Fruit fly (Drosophila melanogaster) whole organism, embryonic: ENCODE results near the gene CG6700.

Source experiments
- Adf1 ChIP-seq: fragments of 200-800 bp; sonication (Bioruptor generic); IDR thresholded peaks from 2 replicates; pipeline ENCODE4 v1.3.6; 2022; ENCODE audit warnings: missing biosample characterization, missing genetic modification characterization
- BtbVII ChIP-seq: fragments of 200-800 bp; sonication (Bioruptor generic); optimal IDR thresholded peaks from 3 replicates; lab custom pipeline; 2017; ENCODE audit warnings: missing biosample characterization, mild to moderate bottlenecking, missing genetic modification characterization
- CG10543 ChIP-seq: fragments of 200-800 bp; sonication (Bioruptor generic); optimal IDR thresholded peaks from 3 replicates; lab custom pipeline; 2017; ENCODE audit warnings: missing biosample characterization, mild to moderate bottlenecking, missing genetic modification characterization, moderate library complexity
- CG11456 ChIP-seq: fragments of 200-800 bp; sonication (Bioruptor generic); IDR thresholded peaks from 3 replicates; pipeline ENCODE4 v1.3.6; 2022; ENCODE audit warnings: missing biosample characterization, missing genetic modification characterization
- CG11695 ChIP-seq: fragments of 200-800 bp; sonication (Bioruptor generic); IDR thresholded peaks from 3 replicates; pipeline ENCODE4 v1.3.6; 2022; ENCODE audit warnings: missing biosample characterization, missing genetic modification characterization
- CG11696 ChIP-seq: fragments of 200-800 bp; sonication (Bioruptor generic); IDR thresholded peaks from 2 replicates; pipeline ENCODE4 v1.3.6; 2022; ENCODE audit warnings: missing biosample characterization, missing genetic modification characterization
- CG12155 ChIP-seq: fragments of 200-800 bp; sonication (Bioruptor generic); optimal IDR thresholded peaks from 3 replicates; lab custom pipeline; 2016; ENCODE audit warnings: missing biosample characterization, missing genetic modification characterization
- CG13775 ChIP-seq: fragments of 200-800 bp; sonication (Bioruptor generic); optimal IDR thresholded peaks from 3 replicates; lab custom pipeline; 2017; ENCODE audit warnings: missing biosample characterization, mild to moderate bottlenecking, missing genetic modification characterization
- CG13894 ChIP-seq: fragments of 200-800 bp; sonication (Bioruptor generic); optimal IDR thresholded peaks from 3 replicates; lab custom pipeline; 2018; ENCODE audit warnings: missing biosample characterization, mild to moderate bottlenecking, missing genetic modification characterization, moderate library complexity
- CG14050 ChIP-seq: fragments of 200-800 bp; sonication (Bioruptor generic); IDR thresholded peaks from 3 replicates; pipeline ENCODE4 v1.3.6; 2022; ENCODE audit warnings: missing biosample characterization, missing genetic modification characterization
- CG1602 ChIP-seq: fragments of 200-800 bp; sonication (Bioruptor generic); optimal IDR thresholded peaks from 3 replicates; lab custom pipeline; 2016; ENCODE audit warnings: missing biosample characterization, missing genetic modification characterization
- CG16863 ChIP-seq: fragments of 200-800 bp; sonication (Bioruptor generic); optimal IDR thresholded peaks from 3 replicates; lab custom pipeline; 2016; ENCODE audit warnings: missing biosample characterization, missing genetic modification characterization
- CG17361 ChIP-seq: fragments of 200-800 bp; sonication (Bioruptor generic); IDR thresholded peaks from 3 replicates; pipeline ENCODE4 v1.3.6; 2022; ENCODE audit warnings: missing biosample characterization, missing genetic modification characterization
- CG2678 ChIP-seq: fragments of 200-800 bp; sonication (Bioruptor generic); optimal IDR thresholded peaks from 3 replicates; lab custom pipeline; 2019; ENCODE audit warnings: missing biosample characterization, mild to moderate bottlenecking, missing genetic modification characterization, moderate library complexity
- CG3281 ChIP-seq: fragments of 200-800 bp; sonication (Bioruptor generic); optimal IDR thresholded peaks from 3 replicates; lab custom pipeline; 2017; ENCODE audit warnings: missing biosample characterization, mild to moderate bottlenecking, missing genetic modification characterization
- CG4328 ChIP-seq: fragments of 200-800 bp; sonication (Bioruptor generic); optimal IDR thresholded peaks from 3 replicates; lab custom pipeline; 2017; ENCODE audit warnings: missing biosample characterization, missing genetic modification reagents, missing genetic modification characterization
- CG5180 ChIP-seq: fragments of 200-800 bp; sonication (Bioruptor generic); optimal IDR thresholded peaks from 3 replicates; lab custom pipeline; 2017; ENCODE audit warnings: missing biosample characterization, missing genetic modification characterization, mild to moderate bottlenecking, moderate library complexity, missing genetic modification reagents
- CG9727 ChIP-seq: fragments of 200-800 bp; sonication (Bioruptor generic); optimal IDR thresholded peaks from 3 replicates; lab custom pipeline; 2017; ENCODE audit warnings: missing biosample characterization, mild to moderate bottlenecking, missing genetic modification characterization
- ERR ChIP-seq: fragments of 200-800 bp; sonication (Bioruptor generic); optimal IDR thresholded peaks from 2 replicates; lab custom pipeline; 2016; ENCODE audit warnings: missing biosample characterization, missing genetic modification characterization
- Gug ChIP-seq: fragments of 200-800 bp; sonication (Bioruptor generic); IDR thresholded peaks from 4 replicates; pipeline ENCODE4 v1.3.6; 2022; ENCODE audit warnings: missing biosample characterization, missing genetic modification characterization
- H2.0 ChIP-seq: fragments of 200-800 bp; sonication (Bioruptor generic); IDR thresholded peaks from 2 replicates; pipeline ENCODE4 v1.3.6; 2022; ENCODE audit warnings: missing biosample characterization, missing genetic modification characterization
- HLH3B ChIP-seq: fragments of 200-800 bp; sonication (Bioruptor generic); IDR thresholded peaks from 2 replicates; pipeline ENCODE4 v1.3.6; 2022; ENCODE audit warnings: missing biosample characterization, missing genetic modification characterization
- MESR4 ChIP-seq: fragments of 200-800 bp; sonication (Bioruptor generic); optimal IDR thresholded peaks from 2 replicates; lab custom pipeline; 2018; ENCODE audit warnings: missing biosample characterization, mild to moderate bottlenecking, missing genetic modification characterization, moderate library complexity
- Med ChIP-seq: fragments of 200-800 bp; sonication (Bioruptor generic); peaks from one replicate; lab custom pipeline; 2016; ENCODE audit warnings: missing biosample characterization, missing genetic modification characterization, mild to moderate bottlenecking, inconsistent platforms, moderate library complexity
- NFAT ChIP-seq: fragments of 200-800 bp; sonication (Bioruptor generic); IDR thresholded peaks from 2 replicates; pipeline ENCODE4 v1.3.6; 2022; ENCODE audit warnings: missing biosample characterization, missing genetic modification characterization
- Nf-YC ChIP-seq: fragments of 200-800 bp; optimal IDR thresholded peaks from 3 replicates; lab custom pipeline; 2019; ENCODE audit warnings: missing biosample characterization, mild to moderate bottlenecking, missing genetic modification characterization, moderate library complexity
- PHDP ChIP-seq: fragments of 200-800 bp; sonication (Bioruptor generic); optimal IDR thresholded peaks from 3 replicates; lab custom pipeline; 2018; ENCODE audit warnings: missing biosample characterization, mild to moderate bottlenecking, missing genetic modification characterization, moderate library complexity
- Rx ChIP-seq: fragments of 200-800 bp; sonication (Bioruptor generic); IDR thresholded peaks from 2 replicates; pipeline ENCODE4 v1.3.6; 2022; ENCODE audit warnings: missing biosample characterization, missing genetic modification characterization
- Six4 ChIP-seq: fragments of 200-800 bp; sonication (Bioruptor generic); optimal IDR thresholded peaks from 2 replicates; lab custom pipeline; 2016; ENCODE audit warnings: missing biosample characterization, missing genetic modification characterization
- Spps ChIP-seq: fragments of 200-800 bp; sonication (Bioruptor generic); optimal IDR thresholded peaks from 2 replicates; lab custom pipeline; 2018; ENCODE audit warnings: missing biosample characterization, mild to moderate bottlenecking, missing genetic modification characterization
- Tbp ChIP-seq: fragments of >200 bp; optimal IDR thresholded peaks from 2 replicates; lab custom pipeline; 2018; ENCODE audit warnings: missing biosample characterization, missing genetic modification characterization
- az2 ChIP-seq: fragments of 200-800 bp; sonication (Bioruptor generic); optimal IDR thresholded peaks from 3 replicates; lab custom pipeline; 2016; ENCODE audit warnings: missing biosample characterization, missing genetic modification characterization
- bcd ChIP-seq: fragments of 200-800 bp; sonication (Bioruptor generic); optimal IDR thresholded peaks from 2 replicates; lab custom pipeline; 2017; ENCODE audit warnings: missing biosample characterization, mild to moderate bottlenecking, missing genetic modification characterization
- chif ChIP-seq, 2 experiments: fragments of 200-800 bp; sonication (Bioruptor generic); optimal IDR thresholded peaks; 3 replicates each; lab custom pipeline; 2016; ENCODE audit warnings: missing biosample characterization in 2 of 2, missing genetic modification characterization in 2 of 2
- chn ChIP-seq: fragments of 200-800 bp; sonication (Bioruptor generic); optimal IDR thresholded peaks from 2 replicates; lab custom pipeline; 2016; ENCODE audit warnings: missing biosample characterization, missing genetic modification characterization
- cwo ChIP-seq: fragments of 200-800 bp; sonication (Bioruptor generic); optimal IDR thresholded peaks from 3 replicates; lab custom pipeline; 2017; ENCODE audit warnings: missing biosample characterization, missing genetic modification characterization, mild to moderate bottlenecking, moderate library complexity, missing genetic modification reagents
- dpn ChIP-seq, 2 experiments: fragments of 200-800 bp; sonication (Bioruptor generic); optimal IDR thresholded peaks; 3 replicates each; lab custom pipeline; 2016; ENCODE audit warnings: missing biosample characterization in 2 of 2, missing genetic modification characterization in 2 of 2
- ewg ChIP-seq: fragments of 200-800 bp; sonication (Bioruptor generic); optimal IDR thresholded peaks from 3 replicates; lab custom pipeline; 2017; ENCODE audit warnings: mild to moderate bottlenecking, missing biosample characterization, missing genetic modification reagents, missing genetic modification characterization
- fd3F ChIP-seq: fragments of 200-800 bp; sonication (Bioruptor generic); optimal IDR thresholded peaks from 2 replicates; lab custom pipeline; 2018; ENCODE audit warnings: missing biosample characterization, mild to moderate bottlenecking, missing genetic modification characterization, moderate library complexity
- gem ChIP-seq: fragments of 200-800 bp; sonication (Bioruptor generic); optimal IDR thresholded peaks from 2 replicates; lab custom pipeline; 2019; ENCODE audit warnings: missing biosample characterization, mild to moderate bottlenecking, missing genetic modification characterization, moderate library complexity
- lab ChIP-seq: fragments of 200-800 bp; sonication (Bioruptor generic); optimal IDR thresholded peaks from 3 replicates; lab custom pipeline; 2017; ENCODE audit warnings: missing biosample characterization, missing genetic modification characterization, mild to moderate bottlenecking, moderate library complexity, missing genetic modification reagents
- nerfin-2 ChIP-seq: fragments of 200-800 bp; sonication (Bioruptor generic); IDR thresholded peaks from 2 replicates; pipeline ENCODE4 v1.3.6; 2022; ENCODE audit warnings: missing biosample characterization, missing genetic modification characterization; ENCODE audit not compliant: partially characterized antibody
- prd ChIP-seq, 3 experiments: fragments of >200 bp in 2 of 3; fragments of 200-800 bp in 1 of 3; sonication (Bioruptor generic) in 1 of 3; optimal IDR thresholded peaks in 2 of 3; IDR thresholded peaks in 1 of 3; 2 replicates in 2 of 3; 3 replicates in 1 of 3; pipeline versions ENCODE4 v1.3.6 to Lab custom; 2017 to 2022; ENCODE audit warnings: missing biosample characterization in 1 of 3, missing genetic modification characterization in 1 of 3
- pzg ChIP-seq: fragments of 200-800 bp; sonication (Bioruptor generic); optimal IDR thresholded peaks from 3 replicates; lab custom pipeline; 2018; ENCODE audit warnings: missing biosample characterization, mild to moderate bottlenecking, missing genetic modification characterization, moderate library complexity
- sisA ChIP-seq: fragments of 200-800 bp; sonication (Bioruptor generic); IDR thresholded peaks from 2 replicates; pipeline ENCODE4 v1.3.6; 2022; ENCODE audit warnings: missing biosample characterization, missing genetic modification characterization
- ssp ChIP-seq: fragments of 200-800 bp; sonication (Bioruptor generic); IDR thresholded peaks from 2 replicates; pipeline ENCODE4 v1.3.6; 2022; ENCODE audit warnings: missing biosample characterization, missing genetic modification characterization
- trem ChIP-seq: fragments of 200-800 bp; optimal IDR thresholded peaks from 3 replicates; lab custom pipeline; 2019; ENCODE audit warnings: missing biosample characterization, mild to moderate bottlenecking, missing genetic modification characterization, moderate library complexity
- ttk ChIP-seq: fragments of 200-800 bp; sonication (Bioruptor generic); IDR thresholded peaks from 2 replicates; pipeline ENCODE4 v2.1.2; 2022; ENCODE audit warnings: missing biosample characterization, missing genetic modification characterization
- vvl ChIP-seq: fragments of 200-800 bp; sonication (Bioruptor generic); IDR thresholded peaks from 2 replicates; pipeline ENCODE4 v1.3.6; 2022; ENCODE audit warnings: missing biosample characterization, missing genetic modification characterization

Gene CG6700

dm6 chr2L:10856328-10856942 is 14.0 kb upstream of the CG6700 start, which contains the start of gene Dnz1 (continued):
- no peak for TF ChIP-seq Tbp (GFP tag; lab: Kevin White, UChicago)
- TF ChIP-seq CG1602, result peak; percentile 20
- TF ChIP-seq ERR, result no peak
- peak; percentile 45 for TF ChIP-seq Rx (GFP tag; lab: Robert Waterston, UW)
- TF ChIP-seq fd3F, result peak; percentile 34
- peak; percentile 79 for TF ChIP-seq NFAT (GFP tag; lab: Robert Waterston, UW)
- TF ChIP-seq ssp (GFP tag; lab: Robert Waterston, UW), result peak; percentile 51
- peak; percentile 7 to 23 for TF ChIP-seq chif (GFP tag; optimal IDR thresholded peaks at IDR 0.05; lab: Kevin White, UChicago)
- TF ChIP-seq dpn (GFP tag; optimal IDR thresholded peaks at IDR 0.05; lab: Kevin White, UChicago), result peak in 1 of 2 experiments; percentile 54
- TF ChIP-seq CG3281 (GFP tag; lab: Kevin White, UChicago), result peak; percentile 32
- TF ChIP-seq CG13894 (tag; lab: Kevin White, UChicago), result peak; percentile 39
- peak; percentile 50; the same call in 1 of the 2 replicates for TF ChIP-seq H2.0 (GFP tag; lab: Robert Waterston, UW)
- peak; percentile 66 for TF ChIP-seq CG14050 (GFP tag; lab: Robert Waterston, UW)
- no peak for TF ChIP-seq ewg (GFP tag; lab: Kevin White, UChicago)
- TF ChIP-seq CG11695, result peak; percentile 45; the same call in 1 of the 3 replicates
- TF ChIP-seq Nf-YC (tag; lab: Kevin White, UChicago), result peak; percentile 48
- TF ChIP-seq lab (GFP tag; lab: Kevin White, UChicago), result peak; percentile 51
- peak; percentile 68 for TF ChIP-seq CG2678 (tag; lab: Kevin White, UChicago)
- TF ChIP-seq CG13775, result peak; percentile 31
- TF ChIP-seq trem (tag; lab: Kevin White, UChicago), result peak; percentile 23
- peak; percentile 31 for TF ChIP-seq pzg (GFP tag; lab: Kevin White, UChicago)
- peak; percentile 73 for TF ChIP-seq gem (tag; lab: Kevin White, UChicago)
- TF ChIP-seq BtbVII, result peak; percentile 16
- peak; percentile 56 for TF ChIP-seq CG12155 (GFP tag; lab: Kevin White, UChicago)
- peak; percentile 43 for TF ChIP-seq Six4 (GFP tag; lab: Kevin White, UChicago)
- TF ChIP-seq Adf1 (GFP tag; lab: Robert Waterston, UW), result peak; percentile 10; the same call in 1 of the 2 replicates
- TF ChIP-seq prd (optimal IDR thresholded peaks at IDR 0.05; lab: Kevin White, UChicago), result no peak
- TF ChIP-seq prd (GFP tag; IDR thresholded peaks at IDR 0.05; lab: Robert Waterston, UW), result peak; percentile 58; the same call in 2 of the 3 replicates
- peak; percentile 38 for TF ChIP-seq cwo (GFP tag; lab: Kevin White, UChicago)
- peak; percentile 85 for TF ChIP-seq CG11456 (GFP tag; lab: Robert Waterston, UW)
- peak; percentile 14 for TF ChIP-seq CG5180 (GFP tag; lab: Kevin White, UChicago)
- TF ChIP-seq MESR4 (GFP tag; lab: Kevin White, UChicago), result peak; percentile 80
- no peak for TF ChIP-seq CG16863 (GFP tag; lab: Kevin White, UChicago)
- no peak for TF ChIP-seq nerfin-2 (GFP tag; lab: Robert Waterston, UW)
- TF ChIP-seq CG4328 (GFP tag; lab: Kevin White, UChicago), result peak; percentile 16
- peak; percentile 8 for TF ChIP-seq CG10543
- peak; percentile 86 for TF ChIP-seq vvl
- TF ChIP-seq CG11696 (GFP tag; lab: Robert Waterston, UW), result 0 out of 2 replicates have a peak, but pooled peaks have one; percentile 8
- TF ChIP-seq Gug (GFP tag; lab: Robert Waterston, UW), result peak; percentile 50; the same call in 2 of the 4 replicates
- peak; percentile 35; the same call in 1 of the 2 replicates for TF ChIP-seq HLH3B (GFP tag; lab: Robert Waterston, UW)
- peak; percentile 43 for TF ChIP-seq CG9727
- TF ChIP-seq sisA (GFP tag; lab: Robert Waterston, UW), result peak; percentile 21; the same call in 1 of the 2 replicates
- peak; percentile 75 for TF ChIP-seq Med (GFP tag; lab: Kevin White, UChicago)
- TF ChIP-seq ttk (GFP tag; lab: Robert Waterston, UW), result peak; percentile 54
- peak; percentile 38 for TF ChIP-seq PHDP (tag; lab: Kevin White, UChicago)
- no peak for TF ChIP-seq Spps (tag; lab: Kevin White, UChicago)
- peak; percentile 64 for TF ChIP-seq CG17361 (GFP tag; lab: Robert Waterston, UW)
- TF ChIP-seq chn (GFP tag; lab: Kevin White, UChicago), result peak; percentile 33
- TF ChIP-seq bcd (GFP tag; lab: Kevin White, UChicago), result peak; percentile 55
- TF ChIP-seq az2 (GFP tag; lab: Kevin White, UChicago), result peak; percentile 58
